Worm (Caenorhabditis elegans) whole organism, midembryonic: Measurements from ENCODE around the gene fbxb-63.

Experiments used
- T22C8.4 ChIP-seq: fragments of 200-800 bp; sonication (Bioruptor generic); IDR thresholded peaks from 2 replicates; pipeline ENCODE4 v1.3.6; 2022; ENCODE audit warnings: missing genetic modification characterization, missing compliant biosample characterization
- cog-1 ChIP-seq: sonication (generic microtip); optimal IDR thresholded peaks from 2 replicates; lab custom pipeline; 2016; ENCODE audit warnings: missing genetic modification characterization, missing compliant biosample characterization
- flt-1 ChIP-seq: fragments of 200-800 bp; sonication (Bioruptor generic); IDR thresholded peaks from 2 replicates; pipeline ENCODE4 v1.3.6; 2022; ENCODE audit warnings: missing genetic modification characterization, missing compliant biosample characterization
- klf-2 ChIP-seq: fragments of 200-800 bp; sonication (Bioruptor generic); conservative IDR thresholded peaks from 2 replicates; pipeline ENCODE4 v1.3.6; 2022; ENCODE audit warnings: missing genetic modification reagents, missing genetic modification characterization, missing compliant biosample characterization
- med-1 ChIP-seq: sonication (generic microtip); optimal IDR thresholded peaks from 2 replicates; lab custom pipeline; 2017; ENCODE audit warnings: missing genetic modification characterization, mild to moderate bottlenecking, missing compliant biosample characterization, antibody characterized with exemption, missing genetic modification reagents; ENCODE audit not compliant: insufficient read depth
- ref-1 ChIP-seq: fragments of 200-800 bp; sonication (Bioruptor generic); conservative IDR thresholded peaks from 2 replicates; pipeline ENCODE4 v1.3.6; 2022; ENCODE audit warnings: missing genetic modification reagents, missing genetic modification characterization, missing compliant biosample characterization
- tab-1 ChIP-seq: fragments of 200-800 bp; sonication (Bioruptor generic); IDR thresholded peaks from 2 replicates; pipeline ENCODE4 v1.3.6; 2022; ENCODE audit warnings: missing genetic modification characterization, missing compliant biosample characterization
- ztf-23 ChIP-seq: fragments of 200-800 bp; sonication (Bioruptor generic); IDR thresholded peaks from 2 replicates; pipeline ENCODE4 v1.3.6; 2022; ENCODE audit warnings: missing genetic modification reagents, missing genetic modification characterization, missing compliant biosample characterization
- ztf-29 ChIP-seq: fragments of 200-800 bp; sonication (Bioruptor generic); IDR thresholded peaks from 2 replicates; pipeline ENCODE4 v1.3.6; 2022; ENCODE audit warnings: missing genetic modification reagents, missing genetic modification characterization, missing compliant biosample characterization

DNA sequence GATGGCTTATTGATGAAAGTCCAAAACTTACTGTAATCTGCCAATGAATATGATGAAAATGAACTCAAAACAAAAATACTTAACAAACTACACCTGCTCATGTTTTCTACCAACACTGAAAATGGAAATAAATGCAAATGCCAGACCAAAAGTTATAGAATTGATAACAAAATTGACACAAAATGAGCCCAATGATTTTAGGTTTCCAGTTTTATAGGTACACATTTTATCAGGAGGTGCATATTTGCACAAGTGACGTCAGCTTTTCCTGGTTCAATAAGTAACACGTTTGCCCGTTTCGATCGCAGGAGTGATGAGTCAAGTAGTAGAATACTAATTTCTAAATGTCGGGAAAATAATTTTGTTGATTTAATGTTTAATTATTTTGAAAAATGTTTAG is 6.8 kb downstream of the fbxb-63 start, which contains the start of gene F55C9.6:
- TF ChIP-seq ztf-23 (GFP tag; lab: Robert Waterston, UW) (no peak), cog-1 (no peak), med-1 (GFP tag; lab: Kevin White, UChicago) (no peak), tab-1 (GFP tag; lab: Robert Waterston, UW) (no peak), T22C8.4 (no peak), klf-2 (GFP tag; lab: Robert Waterston, UW) (no peak), flt-1 (GFP tag; lab: Robert Waterston, UW) (no peak), ztf-29 (GFP tag; lab: Robert Waterston, UW) (no peak), ref-1 (no peak)
